Worm (Caenorhabditis elegans) whole organism, L1 larva: Measurements from ENCODE around the gene ttbk-4.
"Not testable (repeated sequence)": the region's sequence is repeated elsewhere in the genome, so short reads cannot be mapped to it uniquely, and the experiment has no call there.

Experiments used
- C16A3.4 ChIP-seq: fragments of 150-350 bp; optimal IDR thresholded peaks from 2 replicates; lab custom pipeline; 2014; ENCODE audit warnings: missing biosample characterization, missing genetic modification characterization
- C34B4.2 ChIP-seq: sonication (generic microtip); optimal IDR thresholded peaks from 2 replicates; lab custom pipeline; 2017; ENCODE audit warnings: mild to moderate bottlenecking, missing genetic modification characterization, missing compliant biosample characterization
- F16B12.6 ChIP-seq: fragments of 150-350 bp; optimal IDR thresholded peaks from 2 replicates; lab custom pipeline; 2014; ENCODE audit warnings: missing biosample characterization, missing genetic modification characterization
- aha-1 ChIP-seq: fragments of 150-350 bp; optimal IDR thresholded peaks from 2 replicates; lab custom pipeline; 2014; ENCODE audit warnings: missing biosample characterization, missing genetic modification characterization
- ama-1 ChIP-seq: fragments of 150-350 bp; optimal IDR thresholded peaks from 2 replicates; lab custom pipeline; 2014
- ces-1 ChIP-seq: fragments of 150-350 bp; optimal IDR thresholded peaks from 2 replicates; lab custom pipeline; 2014; ENCODE audit warnings: missing biosample characterization, missing genetic modification reagents, missing genetic modification characterization
- dsc-1 ChIP-seq: sonication (generic microtip); optimal IDR thresholded peaks from 2 replicates; lab custom pipeline; 2016; ENCODE audit warnings: mild to moderate bottlenecking, missing genetic modification characterization, missing compliant biosample characterization
- efl-1 ChIP-seq, 4 experiments: fragments of 150-350 bp; optimal IDR thresholded peaks in 3 of 4; peaks in 1 of 4; 1 replicate in 1 of 4; 2 replicates in 3 of 4; lab custom pipeline; 2014; ENCODE audit warnings: missing biosample characterization in 2 of 4, missing genetic modification characterization in 2 of 4, missing genetic modification reagents in 2 of 4
- egl-27 ChIP-seq, 2 experiments: fragments of 150-350 bp in 1 of 2; sonication (generic microtip); optimal IDR thresholded peaks; 3 replicates each; lab custom pipeline; 2017 to 2018; ENCODE audit warnings: missing biosample characterization in 2 of 2, missing genetic modification characterization in 2 of 2, missing genetic modification reagents in 2 of 2
- elt-2 ChIP-seq: sonication (generic microtip); optimal IDR thresholded peaks from 2 replicates; lab custom pipeline; 2016; ENCODE audit warnings: missing genetic modification characterization, mild to moderate bottlenecking, inconsistent platforms, missing compliant biosample characterization, missing genetic modification reagents
- elt-3 ChIP-seq, 6 experiments: fragments of 150-350 bp in 1 of 6; sonication (generic microtip); optimal IDR thresholded peaks; 2 replicates each; lab custom pipeline; 2017 to 2018; ENCODE audit warnings: missing biosample characterization in 6 of 6, missing genetic modification characterization in 6 of 6, inconsistent platforms in 1 of 6
- fkh-4 ChIP-seq: sonication (generic microtip); optimal IDR thresholded peaks from 2 replicates; lab custom pipeline; 2016; ENCODE audit warnings: missing compliant biosample characterization, missing genetic modification characterization, borderline replicate concordance
- grh-1 ChIP-seq: fragments of 200-800 bp; sonication (Bioruptor generic); IDR thresholded peaks from 2 replicates; pipeline ENCODE4 v1.3.6; 2022; ENCODE audit warnings: missing genetic modification reagents, missing genetic modification characterization, missing compliant biosample characterization
- irx-1 ChIP-seq: sonication (generic microtip); optimal IDR thresholded peaks from 2 replicates; lab custom pipeline; 2016; ENCODE audit warnings: missing genetic modification characterization, missing compliant biosample characterization
- isw-1 ChIP-seq: fragments of 200-800 bp; sonication (Bioruptor generic); IDR thresholded peaks from 2 replicates; pipeline ENCODE4 v1.3.6; 2022; ENCODE audit warnings: missing genetic modification characterization, missing compliant biosample characterization
- lin-35 ChIP-seq, 2 experiments: fragments of 150-350 bp; optimal IDR thresholded peaks; 2 replicates each; lab custom pipeline; 2014; ENCODE audit warnings: missing biosample characterization in 2 of 2, missing genetic modification characterization in 2 of 2, missing genetic modification reagents in 2 of 2
- lir-3 ChIP-seq: sonication (generic microtip); optimal IDR thresholded peaks from 2 replicates; lab custom pipeline; 2016; ENCODE audit warnings: mild to moderate bottlenecking, missing genetic modification characterization, moderate library complexity, missing compliant biosample characterization; ENCODE audit not compliant: poor library complexity
- nhr-19 ChIP-seq: fragments of 200-800 bp; sonication (Bioruptor generic); conservative IDR thresholded peaks from 2 replicates; pipeline ENCODE4 v1.3.6; 2022; ENCODE audit warnings: missing genetic modification characterization, missing compliant biosample characterization
- nhr-20 ChIP-seq: sonication (generic microtip); optimal IDR thresholded peaks from 2 replicates; lab custom pipeline; 2016; ENCODE audit warnings: mild to moderate bottlenecking, missing genetic modification characterization, missing compliant biosample characterization
- nhr-237 ChIP-seq: fragments of 150-350 bp; optimal IDR thresholded peaks from 2 replicates; lab custom pipeline; 2014; ENCODE audit warnings: missing biosample characterization, missing genetic modification characterization
- nhr-28 ChIP-seq: fragments of 150-350 bp; optimal IDR thresholded peaks from 2 replicates; lab custom pipeline; 2014; ENCODE audit warnings: missing biosample characterization, missing genetic modification characterization
- nhr-76 ChIP-seq: sonication (generic microtip); optimal IDR thresholded peaks from 2 replicates; lab custom pipeline; 2017; ENCODE audit warnings: missing biosample characterization, missing genetic modification characterization
- nhr-77 ChIP-seq: fragments of 150-350 bp; optimal IDR thresholded peaks from 2 replicates; lab custom pipeline; 2014; ENCODE audit warnings: missing biosample characterization, missing genetic modification characterization
- nhr-85 ChIP-seq: sonication (generic microtip); peaks from one replicate; lab custom pipeline; 2016; ENCODE audit warnings: missing genetic modification characterization, inconsistent platforms, missing compliant biosample characterization
- pag-3 ChIP-seq: sonication (generic microtip); optimal IDR thresholded peaks from 2 replicates; lab custom pipeline; 2017; ENCODE audit warnings: missing genetic modification characterization, mild to moderate bottlenecking, missing compliant biosample characterization, antibody characterized with exemption, borderline replicate concordance; ENCODE audit not compliant: insufficient read depth
- pqm-1 ChIP-seq: sonication (generic microtip); optimal IDR thresholded peaks from 3 replicates; lab custom pipeline; 2017; ENCODE audit warnings: missing biosample characterization, missing genetic modification characterization
- snu-23 ChIP-seq: sonication (generic microtip); optimal IDR thresholded peaks from 2 replicates; lab custom pipeline; 2016; ENCODE audit warnings: missing genetic modification characterization, missing compliant biosample characterization
- sox-4 ChIP-seq: sonication (generic microtip); optimal IDR thresholded peaks from 2 replicates; lab custom pipeline; 2016; ENCODE audit warnings: missing genetic modification characterization, missing compliant biosample characterization
- swsn-7 ChIP-seq: sonication (generic microtip); optimal IDR thresholded peaks from 2 replicates; lab custom pipeline; 2016; ENCODE audit warnings: missing genetic modification characterization, missing compliant biosample characterization
- unc-130 ChIP-seq: fragments of 150-350 bp; optimal IDR thresholded peaks from 2 replicates; lab custom pipeline; 2017; ENCODE audit warnings: missing biosample characterization, missing genetic modification characterization, inconsistent platforms
- unc-30 ChIP-seq: sonication (generic microtip); optimal IDR thresholded peaks from 2 replicates; lab custom pipeline; 2017; ENCODE audit warnings: missing biosample characterization, missing genetic modification characterization
- xbp-1 ChIP-seq: sonication (generic microtip); optimal IDR thresholded peaks from 2 replicates; lab custom pipeline; 2016; ENCODE audit warnings: missing genetic modification characterization, missing compliant biosample characterization
- zip-4 ChIP-seq: fragments of 200-800 bp; sonication (Bioruptor generic); optimal IDR thresholded peaks from 2 replicates; lab custom pipeline; 2018; ENCODE audit warnings: mild to moderate bottlenecking, missing genetic modification characterization, moderate library complexity, missing compliant biosample characterization
- ztf-4 ChIP-seq: fragments of 150-350 bp; optimal IDR thresholded peaks from 2 replicates; lab custom pipeline; 2014; ENCODE audit warnings: missing biosample characterization, missing genetic modification characterization

ttbk-4 gene

DNA sequence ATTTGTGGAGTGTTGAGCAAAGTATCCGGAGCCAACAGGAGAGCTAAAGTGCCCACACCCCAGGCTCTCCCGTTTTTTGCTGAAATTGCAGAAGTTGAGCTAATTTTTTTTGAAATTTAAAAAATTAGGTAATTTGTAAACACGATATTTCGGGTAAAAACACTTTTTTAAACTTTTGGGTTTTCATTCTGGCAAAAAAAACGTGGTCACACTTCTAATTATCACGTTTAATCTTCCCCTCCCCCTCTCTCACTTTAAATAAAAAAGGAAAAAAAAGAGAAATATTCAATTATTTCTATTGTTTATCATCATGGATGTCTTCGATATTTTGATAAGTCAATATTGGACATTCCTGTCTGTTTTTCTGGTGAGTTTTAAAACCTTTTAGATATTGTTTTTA is 41.9 kb downstream of the ttbk-4 start, which contains the start of gene F44D12.6:
F44D12.6 (plus strand) TSS at position 301 of the 400 bp plus-strand sequence.
- TF ChIP-seq ama-1: no peak
- no peak for TF ChIP-seq unc-30 (tag; lab: Kevin White, UChicago)
- no peak for TF ChIP-seq ces-1 (GFP tag; lab: Kevin White, UChicago)
- TF ChIP-seq unc-130 (tag; lab: Kevin White, UChicago): no peak
- no peak for TF ChIP-seq dsc-1
- no peak for TF ChIP-seq egl-27 (tag; optimal IDR thresholded peaks at IDR 0.05; lab: Kevin White, UChicago)
- no peak for TF ChIP-seq C34B4.2
- no peak for TF ChIP-seq fkh-4
- no peak for TF ChIP-seq zip-4 (GFP tag; lab: Kevin White, UChicago)
- TF ChIP-seq snu-23: no peak
- TF ChIP-seq nhr-85 (tag; lab: Kevin White, UChicago): no peak
- no peak for TF ChIP-seq C16A3.4 (tag; lab: Kevin White, UChicago)
- no peak for TF ChIP-seq nhr-20 (tag; lab: Kevin White, UChicago)

DNA sequence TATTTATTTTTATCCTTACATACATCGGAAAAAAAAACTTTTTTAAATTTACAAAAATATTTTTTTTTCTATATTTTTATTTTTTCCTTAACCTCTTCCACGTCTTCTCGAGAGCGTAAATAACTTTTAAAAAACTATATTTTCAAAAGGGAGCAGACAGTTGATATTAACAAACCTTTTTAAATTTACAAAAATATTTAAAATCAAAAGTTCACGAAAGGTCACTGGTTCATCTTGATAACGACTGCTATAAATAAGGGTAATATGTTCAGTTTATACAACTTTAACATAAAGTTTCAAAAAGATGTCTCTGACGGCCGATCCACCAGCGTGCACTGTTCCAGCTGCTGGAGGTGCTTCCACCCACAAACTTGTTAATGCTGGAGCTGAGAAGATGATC is 46.2 kb downstream of the ttbk-4 start, which contains the start of the genes F44D12.16 and msd-2:
F44D12.16 (plus strand) TSS at position 301 of the 400 bp plus-strand sequence.
msd-2 (plus strand) TSS at position 305 of the 400 bp plus-strand sequence.
- not testable (repeated sequence) for TF ChIP-seq grh-1; nhr-237 (tag; lab: Kevin White, UChicago); swsn-7 (tag; lab: Kevin White, UChicago)

DNA sequence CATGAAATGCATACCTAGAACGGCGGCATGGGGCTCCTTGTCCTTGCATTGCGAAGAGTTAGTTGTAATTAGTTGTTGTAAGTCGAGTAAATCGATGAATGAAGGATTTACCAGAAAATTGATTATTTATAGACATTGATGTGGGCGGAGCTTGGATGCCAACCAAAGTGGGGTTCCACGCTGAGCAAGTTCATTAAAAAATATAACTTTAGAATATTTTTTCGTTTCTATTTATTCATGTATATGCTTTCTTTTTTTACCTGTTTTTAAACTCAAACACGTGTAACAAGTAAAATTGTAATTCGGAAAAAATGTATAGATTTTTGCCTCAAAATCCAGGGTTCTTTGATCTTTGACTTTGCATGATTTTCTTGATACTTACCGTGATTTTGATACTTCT is 47.4 kb downstream of the ttbk-4 start, which contains the start of gene gipc-2:
gipc-2 (minus strand) TSS at position 101 of the 400 bp plus-strand sequence.
- TF ChIP-seq aha-1 (no peak), irx-1 (tag; lab: Kevin White, UChicago) (no peak), lir-3 (tag; lab: Kevin White, UChicago) (no peak), pag-3 (tag; lab: Kevin White, UChicago) (no peak), nhr-19 (no peak), efl-1 (optimal IDR thresholded peaks at IDR 0.05; lab: Kevin White, UChicago) (no peak), efl-1 (GFP tag; optimal IDR thresholded peaks at IDR 0.05 in 1 of 2; lab: Kevin White, UChicago) (no peak), nhr-28 (tag; lab: Kevin White, UChicago) (no peak), nhr-76 (tag; lab: Kevin White, UChicago) (no peak), nhr-85 (tag; lab: Kevin White, UChicago) (no peak), xbp-1 (tag; lab: Kevin White, UChicago) (no peak), elt-2 (tag; lab: Kevin White, UChicago) (no peak), elt-3 (tag; optimal IDR thresholded peaks at IDR 0.05; lab: Kevin White, UChicago) (no peak), sox-4 (tag; lab: Kevin White, UChicago) (no peak), isw-1 (GFP tag; lab: Robert Waterston, UW) (no peak), grh-1 (no peak), nhr-77 (tag; lab: Kevin White, UChicago) (no peak), F16B12.6 (tag; lab: Kevin White, UChicago) (no peak), lin-35 (GFP tag; optimal IDR thresholded peaks at IDR 0.05; lab: Kevin White, UChicago) (no peak)
- TF ChIP-seq, all 84 proteins: peak for 0

DNA sequence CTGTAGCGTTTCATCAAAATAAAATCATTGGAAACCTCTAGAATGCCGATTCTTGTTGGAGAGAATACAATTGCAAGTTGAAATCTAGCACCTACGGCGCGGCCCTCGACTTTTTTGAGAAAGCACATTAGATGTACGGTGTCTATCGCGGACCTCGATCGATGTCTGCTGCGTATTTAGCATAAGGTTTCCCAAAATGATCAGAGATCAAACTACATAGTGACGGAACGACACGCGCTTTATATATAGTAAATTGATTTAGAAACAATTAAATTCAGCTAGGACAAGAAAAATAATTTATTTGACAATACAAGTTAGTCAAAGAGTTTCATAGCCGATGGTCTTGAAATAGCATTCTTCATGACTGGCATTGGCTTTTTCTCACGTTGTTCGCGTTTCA is 48.8 kb downstream of the ttbk-4 start:
- TF ChIP-seq pqm-1 (tag; lab: Kevin White, UChicago) (no peak), F16B12.6 (tag; lab: Kevin White, UChicago) (no peak), ztf-4 (no peak), nhr-237 (tag; lab: Kevin White, UChicago) (no peak)
